Worm (Caenorhabditis elegans) whole organism, L4 larva: ENCODE results near the gene srh-288.

Experiments used
- ceh-28 ChIP-seq: fragments of 150-350 bp; optimal IDR thresholded peaks from 2 replicates; lab custom pipeline; 2014; ENCODE audit warnings: missing biosample characterization, missing genetic modification reagents, missing genetic modification characterization
- dmd-8 ChIP-seq: fragments of 200-800 bp; sonication (Bioruptor generic); IDR thresholded peaks from 2 replicates; pipeline ENCODE4 v1.3.6; 2022; ENCODE audit warnings: missing genetic modification characterization, missing compliant biosample characterization
- lir-3 ChIP-seq: sonication (generic microtip); optimal IDR thresholded peaks from 2 replicates; lab custom pipeline; 2016; ENCODE audit warnings: mild to moderate bottlenecking, missing genetic modification characterization, missing compliant biosample characterization
- vab-7 ChIP-seq: fragments of 200-800 bp; sonication (Bioruptor generic); IDR thresholded peaks from 2 replicates; pipeline ENCODE4 v1.3.6; 2022; ENCODE audit warnings: missing genetic modification reagents, missing genetic modification characterization, missing compliant biosample characterization

ce11 chrV:17752340-17752739, 43.2 kb downstream of the srh-288 start:
- TF ChIP-seq lir-3 (no peak), dmd-8 (GFP tag; lab: Robert Waterston, UW) (no peak), vab-7 (GFP tag; lab: Robert Waterston, UW) (no peak), ceh-28 (tag; lab: Kevin White, UChicago) (no peak)
